Fruit fly (Drosophila melanogaster) whole organism, embryonic: ENCODE data around the gene Bem46.
A peak's percentile ranks its signal among the peaks of the same experiment; 100 is the strongest.

ENCODE experiments used
- ATbp ChIP-seq: fragments of 200-800 bp; sonication (Bioruptor generic); optimal IDR thresholded peaks from 2 replicates; lab custom pipeline; 2017; ENCODE audit warnings: missing biosample characterization, mild to moderate bottlenecking, missing genetic modification characterization, missing genetic modification reagents
- B-H1 ChIP-seq: fragments of 200-800 bp; sonication (Bioruptor generic); IDR thresholded peaks from 3 replicates; pipeline ENCODE4 v1.3.6; 2022; ENCODE audit warnings: missing biosample characterization, missing genetic modification characterization
- CG11085 ChIP-seq: fragments of 200-800 bp; sonication (Bioruptor generic); IDR thresholded peaks from 2 replicates; pipeline ENCODE4 v1.3.6; 2022; ENCODE audit warnings: missing biosample characterization, missing genetic modification characterization
- CG11723 ChIP-seq: fragments of 200-800 bp; sonication (Bioruptor generic); optimal IDR thresholded peaks from 2 replicates; lab custom pipeline; 2017; ENCODE audit warnings: missing biosample characterization, mild to moderate bottlenecking, missing genetic modification characterization
- CG12659 ChIP-seq: fragments of 200-800 bp; sonication (Bioruptor generic); optimal IDR thresholded peaks from 3 replicates; lab custom pipeline; 2017; ENCODE audit warnings: mild to moderate bottlenecking, missing biosample characterization, missing genetic modification reagents, missing genetic modification characterization
- CG13296 ChIP-seq: fragments of 200-800 bp; sonication (Bioruptor generic); optimal IDR thresholded peaks from 3 replicates; lab custom pipeline; 2018; ENCODE audit warnings: missing biosample characterization, mild to moderate bottlenecking, missing genetic modification characterization
- CG16779 ChIP-seq: fragments of 200-800 bp; sonication (Bioruptor generic); IDR thresholded peaks from 2 replicates; pipeline ENCODE4 v1.3.6; 2022; ENCODE audit warnings: missing biosample characterization, missing genetic modification characterization
- CG17829 ChIP-seq: fragments of 200-800 bp; optimal IDR thresholded peaks from 2 replicates; lab custom pipeline; 2019; ENCODE audit warnings: missing biosample characterization, mild to moderate bottlenecking, missing genetic modification characterization, moderate library complexity
- CG18262 ChIP-seq: fragments of 200-800 bp; optimal IDR thresholded peaks from 3 replicates; lab custom pipeline; 2019; ENCODE audit warnings: missing biosample characterization, mild to moderate bottlenecking, missing genetic modification characterization, moderate library complexity
- CG2129 ChIP-seq: fragments of 200-800 bp; sonication (Bioruptor generic); IDR thresholded peaks from 2 replicates; pipeline ENCODE4 v1.3.6; 2022; ENCODE audit warnings: missing biosample characterization, missing genetic modification characterization; ENCODE audit not compliant: partially characterized antibody
- CG2202 ChIP-seq: fragments of 200-800 bp; sonication (Bioruptor generic); optimal IDR thresholded peaks from 2 replicates; lab custom pipeline; 2018; ENCODE audit warnings: missing biosample characterization, mild to moderate bottlenecking, missing genetic modification characterization
- CG2875 ChIP-seq: fragments of 200-800 bp; sonication (Bioruptor generic); optimal IDR thresholded peaks from 2 replicates; lab custom pipeline; 2017; ENCODE audit warnings: missing biosample characterization, mild to moderate bottlenecking, missing genetic modification characterization, missing genetic modification reagents
- CG31224 ChIP-seq: fragments of 200-800 bp; sonication (Bioruptor generic); IDR thresholded peaks from 2 replicates; pipeline ENCODE4 v1.3.6; 2022; ENCODE audit warnings: missing biosample characterization, missing genetic modification characterization
- CG4328 ChIP-seq: fragments of 200-800 bp; sonication (Bioruptor generic); optimal IDR thresholded peaks from 3 replicates; lab custom pipeline; 2017; ENCODE audit warnings: missing biosample characterization, missing genetic modification reagents, missing genetic modification characterization
- CG6683 ChIP-seq: fragments of 200-800 bp; sonication (Bioruptor generic); optimal IDR thresholded peaks from 2 replicates; lab custom pipeline; 2017; ENCODE audit warnings: missing biosample characterization, mild to moderate bottlenecking, missing genetic modification characterization, missing genetic modification reagents
- CG7271 ChIP-seq: fragments of 200-800 bp; sonication (Bioruptor generic); optimal IDR thresholded peaks from 2 replicates; lab custom pipeline; 2018; ENCODE audit warnings: missing biosample characterization, mild to moderate bottlenecking, missing genetic modification characterization, moderate library complexity
- CTCF ChIP-seq: fragments of 200-800 bp; sonication (Bioruptor generic); optimal IDR thresholded peaks from 2 replicates; lab custom pipeline; 2017; ENCODE audit warnings: missing biosample characterization, mild to moderate bottlenecking, missing genetic modification characterization, moderate library complexity
- Chrac-16 ChIP-seq: fragments of 200-800 bp; sonication (Bioruptor generic); optimal IDR thresholded peaks from 3 replicates; lab custom pipeline; 2016; ENCODE audit warnings: missing biosample characterization, missing genetic modification characterization
- CrebB ChIP-seq: fragments of 200-800 bp; sonication (Bioruptor generic); optimal IDR thresholded peaks from 3 replicates; lab custom pipeline; 2018; ENCODE audit warnings: missing biosample characterization, mild to moderate bottlenecking, missing genetic modification characterization
- D19B ChIP-seq: fragments of 200-800 bp; sonication (Bioruptor generic); optimal IDR thresholded peaks from 2 replicates; lab custom pipeline; 2017; ENCODE audit warnings: missing biosample characterization, mild to moderate bottlenecking, missing genetic modification characterization
- Ets97D ChIP-seq: fragments of 200-800 bp; sonication (Bioruptor generic); optimal IDR thresholded peaks from 3 replicates; lab custom pipeline; 2016; ENCODE audit warnings: missing biosample characterization, missing genetic modification characterization
- Hr3 ChIP-seq: fragments of 200-800 bp; sonication (Bioruptor generic); optimal IDR thresholded peaks from 3 replicates; lab custom pipeline; 2016; ENCODE audit warnings: missing biosample characterization, missing genetic modification characterization
- Hr39 ChIP-seq: fragments of >200 bp; optimal IDR thresholded peaks from 2 replicates; lab custom pipeline; 2017
- Hr51 ChIP-seq, 2 experiments: fragments of 200-800 bp; sonication (Bioruptor generic); optimal IDR thresholded peaks; 2 replicates in 1 of 2; 3 replicates in 1 of 2; lab custom pipeline; 2016 to 2018; ENCODE audit warnings: missing biosample characterization in 2 of 2, missing genetic modification characterization in 2 of 2, mild to moderate bottlenecking in 1 of 2, moderate library complexity in 1 of 2
- Hr78 ChIP-seq, 2 experiments: fragments of 200-800 bp in 1 of 2; fragments of >200 bp in 1 of 2; sonication (Bioruptor generic) in 1 of 2; optimal IDR thresholded peaks; 2 replicates each; lab custom pipeline; 2017 to 2019; ENCODE audit warnings: missing biosample characterization in 2 of 2, missing genetic modification characterization in 2 of 2, mild to moderate bottlenecking in 1 of 2, moderate library complexity in 1 of 2
- Hsf ChIP-seq: fragments of 200-800 bp; sonication (Bioruptor generic); optimal IDR thresholded peaks from 3 replicates; lab custom pipeline; 2016; ENCODE audit warnings: missing biosample characterization, missing genetic modification characterization
- Lim3 ChIP-seq: fragments of 200-800 bp; sonication (Bioruptor generic); IDR thresholded peaks from 2 replicates; pipeline ENCODE4 v1.3.6; 2022; ENCODE audit warnings: missing biosample characterization, missing genetic modification characterization
- Lpt ChIP-seq: fragments of >200 bp; optimal IDR thresholded peaks from 2 replicates; lab custom pipeline; 2018; ENCODE audit warnings: missing biosample characterization, missing genetic modification characterization
- Mes4 ChIP-seq: fragments of 200-800 bp; sonication (Bioruptor generic); optimal IDR thresholded peaks from 2 replicates; lab custom pipeline; 2016; ENCODE audit warnings: missing biosample characterization, missing genetic modification characterization
- Mrtf ChIP-seq: fragments of 200-800 bp; sonication (Bioruptor generic); IDR thresholded peaks from 3 replicates; pipeline ENCODE4 v1.3.6; 2022; ENCODE audit warnings: missing biosample characterization, missing genetic modification characterization
- Nf-YC ChIP-seq: fragments of 200-800 bp; optimal IDR thresholded peaks from 3 replicates; lab custom pipeline; 2019; ENCODE audit warnings: missing biosample characterization, mild to moderate bottlenecking, missing genetic modification characterization, moderate library complexity
- Ravus ChIP-seq: fragments of 200-800 bp; sonication (Bioruptor generic); IDR thresholded peaks from 2 replicates; pipeline ENCODE4 v1.3.6; 2022; ENCODE audit warnings: missing biosample characterization, missing genetic modification characterization
- Sox100B ChIP-seq: fragments of 200-800 bp; sonication (Bioruptor generic); optimal IDR thresholded peaks from 3 replicates; lab custom pipeline; 2018; ENCODE audit warnings: missing biosample characterization, mild to moderate bottlenecking, missing genetic modification characterization
- abd-A ChIP-seq: fragments of 200-800 bp; sonication (Bioruptor generic); optimal IDR thresholded peaks from 3 replicates; lab custom pipeline; 2019; ENCODE audit warnings: missing biosample characterization, mild to moderate bottlenecking, missing genetic modification characterization, moderate library complexity
- bbx ChIP-seq: fragments of 200-800 bp; sonication (Bioruptor generic); IDR thresholded peaks from 2 replicates; pipeline ENCODE4 v1.3.6; 2022; ENCODE audit warnings: missing biosample characterization, missing genetic modification characterization; ENCODE audit not compliant: partially characterized antibody
- cg ChIP-seq: fragments of 200-800 bp; sonication (Bioruptor generic); optimal IDR thresholded peaks from 3 replicates; lab custom pipeline; 2019; ENCODE audit warnings: missing biosample characterization, mild to moderate bottlenecking, missing genetic modification characterization, moderate library complexity
- ci ChIP-seq: fragments of 200-800 bp; sonication (Bioruptor generic); IDR thresholded peaks from 3 replicates; pipeline ENCODE4 v1.3.6; 2022; ENCODE audit warnings: missing biosample characterization, missing genetic modification characterization
- disco-r ChIP-seq: fragments of 200-800 bp; sonication (Bioruptor generic); optimal IDR thresholded peaks from 2 replicates; lab custom pipeline; 2016; ENCODE audit warnings: missing biosample characterization, missing genetic modification characterization
- dm ChIP-seq: fragments of 200-800 bp; sonication (Bioruptor generic); optimal IDR thresholded peaks from 3 replicates; lab custom pipeline; 2016; ENCODE audit warnings: missing biosample characterization, missing genetic modification characterization
- emc ChIP-seq: fragments of 200-800 bp; sonication (Bioruptor generic); optimal IDR thresholded peaks from 2 replicates; lab custom pipeline; 2016; ENCODE audit warnings: missing biosample characterization, missing genetic modification characterization
- ems ChIP-seq: fragments of 200-800 bp; sonication (Bioruptor generic); optimal IDR thresholded peaks from 3 replicates; lab custom pipeline; 2016; ENCODE audit warnings: missing biosample characterization, missing genetic modification characterization
- fd64A ChIP-seq: fragments of 200-800 bp; sonication (Bioruptor generic); optimal IDR thresholded peaks from 3 replicates; lab custom pipeline; 2018; ENCODE audit warnings: missing biosample characterization, mild to moderate bottlenecking, missing genetic modification characterization
- ham ChIP-seq: fragments of 200-800 bp; sonication (Bioruptor generic); IDR thresholded peaks from 2 replicates; pipeline ENCODE4 v1.3.6; 2022; ENCODE audit warnings: missing biosample characterization, missing genetic modification characterization
- jigr1 ChIP-seq: fragments of 200-800 bp; sonication (Bioruptor generic); IDR thresholded peaks from 3 replicates; pipeline ENCODE4 v1.3.6; 2022; ENCODE audit warnings: missing biosample characterization, missing genetic modification characterization
- lola ChIP-seq, 3 experiments: fragments of >200 bp in 2 of 3; fragments of 200-800 bp in 1 of 3; sonication (Bioruptor generic) in 1 of 3; optimal IDR thresholded peaks; 2 replicates each; lab custom pipeline; 2017 to 2019; ENCODE audit warnings: missing biosample characterization in 3 of 3, missing genetic modification characterization in 3 of 3, mild to moderate bottlenecking in 1 of 3, moderate library complexity in 1 of 3
- lov ChIP-seq, 2 experiments: fragments of 200-800 bp in 1 of 2; fragments of >200 bp in 1 of 2; sonication (Bioruptor generic) in 1 of 2; IDR thresholded peaks in 1 of 2; optimal IDR thresholded peaks in 1 of 2; 2 replicates in 1 of 2; 3 replicates in 1 of 2; pipeline versions ENCODE4 v1.3.6 to Lab custom; 2017 to 2022; ENCODE audit warnings: missing biosample characterization in 1 of 2, missing genetic modification characterization in 1 of 2
- peb ChIP-seq: fragments of 200-800 bp; sonication (Bioruptor generic); IDR thresholded peaks from 2 replicates; pipeline ENCODE4 v1.3.6; 2022; ENCODE audit warnings: missing biosample characterization, missing genetic modification characterization
- z ChIP-seq: fragments of 200-800 bp; sonication (Bioruptor generic); IDR thresholded peaks from 3 replicates; pipeline ENCODE4 v1.3.6; 2022; ENCODE audit warnings: missing biosample characterization, missing genetic modification characterization
- zfh1 ChIP-seq: fragments of 200-800 bp; sonication (Bioruptor generic); IDR thresholded peaks from 3 replicates; pipeline ENCODE4 v1.3.6; 2022; ENCODE audit warnings: missing biosample characterization, missing genetic modification characterization

Gene Bem46

dm6 chr2L:2987681-2988381 is at the start of gene Bem46, which contains the start of gene Chd1 (continued):
- TF ChIP-seq zfh1 = peak; percentile 82
- TF ChIP-seq cg (GFP tag; lab: Kevin White, UChicago) = no peak
- TF ChIP-seq Mes4 (GFP tag; lab: Kevin White, UChicago) = no peak
- TF ChIP-seq jigr1 (GFP tag; lab: Robert Waterston, UW) = no peak; the same call in none of the 3 replicates
- peak; percentile 34 for TF ChIP-seq Ets97D
- peak; percentile 54 for TF ChIP-seq CG2202 (tag; lab: Kevin White, UChicago)
- TF ChIP-seq CG31224 (GFP tag; lab: Robert Waterston, UW) = peak; percentile 54; the same call in 1 of the 2 replicates
- TF ChIP-seq fd64A (GFP tag; lab: Kevin White, UChicago) = no peak
- 0 out of 2 replicates have a peak, but pooled peaks have one; percentile 22 for TF ChIP-seq bbx
- peak in 1 of 3 experiments; percentile 87 for TF ChIP-seq lola (GFP tag; optimal IDR thresholded peaks at IDR 0.05; lab: Kevin White, UChicago)
- TF ChIP-seq Hr51 (GFP tag; optimal IDR thresholded peaks at IDR 0.05; lab: Kevin White, UChicago) = peak in 1 of 2 experiments; percentile 64
- TF ChIP-seq CrebB (tag; lab: Kevin White, UChicago) = peak; percentile 31
- TF ChIP-seq Hr39 (lab: Kevin White, UChicago) = no peak
- TF ChIP-seq dm = peak; percentile 58
- peak; percentile 90 for TF ChIP-seq Chrac-16 (GFP tag; lab: Kevin White, UChicago)
- peak; percentile 47 for TF ChIP-seq CG7271 (tag; lab: Kevin White, UChicago)
- TF ChIP-seq Nf-YC (tag; lab: Kevin White, UChicago) = peak; percentile 83
- TF ChIP-seq D19B (GFP tag; lab: Kevin White, UChicago) = no peak
- TF ChIP-seq CG11723 (GFP tag; lab: Kevin White, UChicago) = no peak
- peak; percentile 66; the same call in 1 of the 2 replicates for TF ChIP-seq ham
- TF ChIP-seq Ravus (GFP tag; lab: Robert Waterston, UW) = peak; percentile 25
- TF ChIP-seq Lim3 = no peak
- no peak for TF ChIP-seq lov (optimal IDR thresholded peaks at IDR 0.05; lab: Kevin White, UChicago)
- 0 out of 3 replicates have a peak, but pooled peaks have one; percentile 18 for TF ChIP-seq lov (GFP tag; IDR thresholded peaks at IDR 0.05; lab: Robert Waterston, UW)
- peak; percentile 87 for TF ChIP-seq Hsf (GFP tag; lab: Kevin White, UChicago)
- no peak for TF ChIP-seq CTCF
- no peak for TF ChIP-seq Lpt (GFP tag; lab: Kevin White, UChicago)
- TF ChIP-seq Hr78 (GFP tag; optimal IDR thresholded peaks at IDR 0.05; lab: Kevin White, UChicago) = no peak
- peak; percentile 77 for TF ChIP-seq B-H1 (GFP tag; lab: Robert Waterston, UW)
- TF ChIP-seq CG13296 (GFP tag; lab: Kevin White, UChicago) = peak; percentile 84
- peak; percentile 79; the same call in 2 of the 3 replicates for TF ChIP-seq Mrtf (GFP tag; lab: Robert Waterston, UW)
- 0 out of 2 replicates have a peak, but pooled peaks have one; percentile 47 for TF ChIP-seq peb (GFP tag; lab: Robert Waterston, UW)
- peak; percentile 81 for TF ChIP-seq CG4328 (GFP tag; lab: Kevin White, UChicago)
- TF ChIP-seq disco-r (GFP tag; lab: Kevin White, UChicago) = peak; percentile 12
- TF ChIP-seq CG2875 (GFP tag; lab: Kevin White, UChicago) = peak; percentile 77
- peak; percentile 57; the same call in 1 of the 2 replicates for TF ChIP-seq CG11085 (GFP tag; lab: Robert Waterston, UW)
- peak; percentile 51 for TF ChIP-seq emc (GFP tag; lab: Kevin White, UChicago)
- peak; percentile 69 for TF ChIP-seq ems (GFP tag; lab: Kevin White, UChicago)
- TF ChIP-seq CG16779 = 0 out of 2 replicates have a peak, but pooled peaks have one; percentile 6
- TF ChIP-seq CG12659 = peak; percentile 94
- peak; percentile 88 for TF ChIP-seq CG18262 (tag; lab: Kevin White, UChicago)
- peak; percentile 84 for TF ChIP-seq ci (GFP tag; lab: Robert Waterston, UW)
- no peak for TF ChIP-seq ATbp (GFP tag; lab: Kevin White, UChicago)
- TF ChIP-seq z (GFP tag; lab: Robert Waterston, UW) = no peak
- no peak for TF ChIP-seq CG2129 (GFP tag; lab: Robert Waterston, UW)
- TF ChIP-seq CG6683 (GFP tag; lab: Kevin White, UChicago) = peak; percentile 50
- TF ChIP-seq abd-A (tag; lab: Kevin White, UChicago) = no peak
- TF ChIP-seq CG17829 (tag; lab: Kevin White, UChicago) = peak; percentile 87
- no peak for TF ChIP-seq Sox100B (GFP tag; lab: Kevin White, UChicago)
- TF ChIP-seq Hr3 (GFP tag; lab: Kevin White, UChicago) = peak; percentile 92
